Fruit fly (Drosophila melanogaster): Measurements from ENCODE around the gene hb.
A peak's percentile ranks its signal among the peaks of the same experiment; 100 is the strongest.

hb gene

dm6 chr3R:8712722-8713131 is 15.1 kb upstream of the hb start, which contains the start of gene CG8112:
Gene CG8112 (plus strand): TSS chr3R:8712933.
- TF ChIP-seq rib (GFP tag; IDR thresholded peaks at IDR 0.05): no peak
- no peak for TF ChIP-seq MESR4 (GFP tag; optimal IDR thresholded peaks at IDR 0.05)
- TF ChIP-seq HmgD (GFP tag; optimal IDR thresholded peaks at IDR 0.05): no peak
- TF ChIP-seq wor (GFP tag; IDR thresholded peaks at IDR 0.05): no peak
- no peak for TF ChIP-seq tx (GFP tag; optimal IDR thresholded peaks at IDR 0.05)
- no peak for TF ChIP-seq D (optimal IDR thresholded peaks at IDR 0.05)
- no peak for TF ChIP-seq D (GFP tag; optimal IDR thresholded peaks at IDR 0.05)
- TF ChIP-seq btn (GFP tag; optimal IDR thresholded peaks at IDR 0.05): no peak
- TF ChIP-seq CG43689 (GFP tag; IDR thresholded peaks at IDR 0.05): no peak
- no peak for TF ChIP-seq CG6683 (GFP tag; optimal IDR thresholded peaks at IDR 0.05)
- peak; percentile 32 for TF ChIP-seq CoRest (tag; optimal IDR thresholded peaks at IDR 0.05)
- TF ChIP-seq CG42726 (GFP tag; IDR thresholded peaks at IDR 0.05; ENCODE audit: partially characterized antibody): no peak
- TF ChIP-seq CG9932 (GFP tag; IDR thresholded peaks at IDR 0.05): 0 out of 2 replicates have a peak, but pooled peaks have one; percentile 21
- TF ChIP-seq YL-1 (GFP tag; optimal IDR thresholded peaks at IDR 0.05): no peak
- TF ChIP-seq CG6254 (GFP tag; optimal IDR thresholded peaks at IDR 0.05): no peak
- no peak for TF ChIP-seq Sin3A (optimal IDR thresholded peaks at IDR 0.05)
- peak; percentile 64 for TF ChIP-seq gem (tag; optimal IDR thresholded peaks at IDR 0.05)
- no peak for TF ChIP-seq CG11695 (GFP tag; IDR thresholded peaks at IDR 0.05)
- TF ChIP-seq Dip2 (GFP tag; IDR thresholded peaks at IDR 0.05): no peak
- no peak for TF ChIP-seq CG34422 (GFP tag; IDR thresholded peaks at IDR 0.05)
- no peak for TF ChIP-seq CG5245 (GFP tag; optimal IDR thresholded peaks at IDR 0.05)
- peak; percentile 32 for TF ChIP-seq lbe (GFP tag; optimal IDR thresholded peaks at IDR 0.05)
- no peak for TF ChIP-seq nau (GFP tag; optimal IDR thresholded peaks at IDR 0.05)
- TF ChIP-seq Optix (GFP tag; IDR thresholded peaks at IDR 0.05): no peak
- TF ChIP-seq CG32772 (GFP tag; IDR thresholded peaks at IDR 0.05): no peak
- no peak for TF ChIP-seq Kr (GFP tag; optimal IDR thresholded peaks at IDR 0.05)
- no peak for TF ChIP-seq Abd-B (GFP tag; optimal IDR thresholded peaks at IDR 0.05)
- no peak for TF ChIP-seq B-H2 (GFP tag; optimal IDR thresholded peaks at IDR 0.05)
- no peak for TF ChIP-seq HLH54F (GFP tag; optimal IDR thresholded peaks at IDR 0.05)
- TF ChIP-seq C15 (GFP tag; IDR thresholded peaks at IDR 0.05): no peak
- TF ChIP-seq CG15514 (GFP tag; optimal IDR thresholded peaks at IDR 0.05): peak; percentile 24
- no peak for TF ChIP-seq TFAM (GFP tag; optimal IDR thresholded peaks at IDR 0.05)
- no peak for TF ChIP-seq fru (optimal IDR thresholded peaks at IDR 0.05)
- TF ChIP-seq gcm (GFP tag; optimal IDR thresholded peaks at IDR 0.05): peak; percentile 5
- TF ChIP-seq CG18764 (GFP tag; optimal IDR thresholded peaks at IDR 0.05): no peak
- TF ChIP-seq CG13123 (GFP tag; optimal IDR thresholded peaks at IDR 0.05): no peak
- TF ChIP-seq CG4328 (GFP tag; optimal IDR thresholded peaks at IDR 0.05): no peak
- TF ChIP-seq chinmo (GFP tag; IDR thresholded peaks at IDR 0.05; ENCODE audit: partially characterized antibody): no peak
- TF ChIP-seq CG4617 (GFP tag; optimal IDR thresholded peaks at IDR 0.05; ENCODE audit: borderline replicate concordance): no peak
- no peak for TF ChIP-seq Deaf1 (tag; optimal IDR thresholded peaks at IDR 0.05)
- TF ChIP-seq Lhr (GFP tag; optimal IDR thresholded peaks at IDR 0.05): no peak
- no peak for TF ChIP-seq sens-2 (GFP tag; IDR thresholded peaks at IDR 0.05)
- no peak for TF ChIP-seq CG15601 (tag; optimal IDR thresholded peaks at IDR 0.05)
- no peak for TF ChIP-seq dmrt11E (tag; optimal IDR thresholded peaks at IDR 0.05)
- no peak for TF ChIP-seq CG3847 (GFP tag; IDR thresholded peaks at IDR 0.05)
- TF ChIP-seq eyg (GFP tag; optimal IDR thresholded peaks at IDR 0.05): no peak
- no peak for TF ChIP-seq gfzf (GFP tag; optimal IDR thresholded peaks at IDR 0.05)
- TF ChIP-seq CG10274 (GFP tag; optimal IDR thresholded peaks at IDR 0.05): no peak
- no peak for TF ChIP-seq CG14441 (GFP tag; IDR thresholded peaks at IDR 0.05)
- TF ChIP-seq Nf-YC (tag; optimal IDR thresholded peaks at IDR 0.05): no peak
- TF ChIP-seq prd (optimal IDR thresholded peaks at IDR 0.05): no peak
- TF ChIP-seq prd (GFP tag; IDR thresholded peaks at IDR 0.05): no peak
- TF ChIP-seq pho (GFP tag; optimal IDR thresholded peaks at IDR 0.05): no peak

All from whole organism, embryonic.